Fruit fly (Drosophila melanogaster) whole organism, embryonic: Measurements from ENCODE around the gene CG3513.

ENCODE experiments used
- Antp ChIP-seq: fragments of 200-800 bp; sonication (Bioruptor generic); optimal IDR thresholded peaks from 3 replicates; lab custom pipeline; 2016; ENCODE audit warnings: missing biosample characterization, missing genetic modification characterization
- CG10267 ChIP-seq: fragments of 200-800 bp; sonication (Bioruptor generic); optimal IDR thresholded peaks from 2 replicates; lab custom pipeline; 2018; ENCODE audit warnings: missing biosample characterization, mild to moderate bottlenecking, missing genetic modification characterization, moderate library complexity
- CG10431 ChIP-seq: fragments of 200-800 bp; sonication (Bioruptor generic); optimal IDR thresholded peaks from 3 replicates; lab custom pipeline; 2018; ENCODE audit warnings: missing biosample characterization, mild to moderate bottlenecking, missing genetic modification characterization
- CG10959 ChIP-seq: fragments of 200-800 bp; sonication (Bioruptor generic); IDR thresholded peaks from 2 replicates; pipeline ENCODE4 v1.3.6; 2022; ENCODE audit warnings: missing biosample characterization, missing genetic modification characterization
- CG12071 ChIP-seq: fragments of 200-800 bp; sonication (Bioruptor generic); optimal IDR thresholded peaks from 3 replicates; lab custom pipeline; 2018; ENCODE audit warnings: missing biosample characterization, mild to moderate bottlenecking, missing genetic modification characterization
- CG12299 ChIP-seq: fragments of 200-800 bp; sonication (Bioruptor generic); optimal IDR thresholded peaks from 2 replicates; lab custom pipeline; 2018; ENCODE audit warnings: missing biosample characterization, mild to moderate bottlenecking, missing genetic modification characterization
- CG15601 ChIP-seq: fragments of 200-800 bp; sonication (Bioruptor generic); optimal IDR thresholded peaks from 3 replicates; lab custom pipeline; 2019; ENCODE audit warnings: missing biosample characterization, mild to moderate bottlenecking, missing genetic modification characterization, moderate library complexity
- CG1832 ChIP-seq: fragments of 200-800 bp; sonication (Bioruptor generic); optimal IDR thresholded peaks from 2 replicates; lab custom pipeline; 2017; ENCODE audit warnings: missing biosample characterization, mild to moderate bottlenecking, missing genetic modification characterization, inconsistent platforms
- CG2202 ChIP-seq: fragments of 200-800 bp; sonication (Bioruptor generic); optimal IDR thresholded peaks from 2 replicates; lab custom pipeline; 2018; ENCODE audit warnings: missing biosample characterization, mild to moderate bottlenecking, missing genetic modification characterization
- CG30403 ChIP-seq: fragments of 200-800 bp; sonication (Bioruptor generic); optimal IDR thresholded peaks from 3 replicates; lab custom pipeline; 2016; ENCODE audit warnings: missing biosample characterization, missing genetic modification characterization
- CG31441 ChIP-seq: fragments of 200-800 bp; sonication (Bioruptor generic); IDR thresholded peaks from 2 replicates; pipeline ENCODE4 v1.3.6; 2022; ENCODE audit warnings: missing biosample characterization, missing genetic modification characterization
- CG4424 ChIP-seq: fragments of 200-800 bp; sonication (Bioruptor generic); optimal IDR thresholded peaks from 3 replicates; lab custom pipeline; 2016; ENCODE audit warnings: missing biosample characterization, missing genetic modification characterization
- CG4820 ChIP-seq: fragments of 200-800 bp; sonication (Bioruptor generic); optimal IDR thresholded peaks from 3 replicates; lab custom pipeline; 2016; ENCODE audit warnings: missing biosample characterization, missing genetic modification characterization
- CG6689 ChIP-seq: fragments of 200-800 bp; sonication (Bioruptor generic); IDR thresholded peaks from 2 replicates; pipeline ENCODE4 v1.3.6; 2022; ENCODE audit warnings: missing biosample characterization, missing genetic modification characterization
- CG7556 ChIP-seq: fragments of 200-800 bp; sonication (Bioruptor generic); optimal IDR thresholded peaks from 2 replicates; lab custom pipeline; 2017; ENCODE audit warnings: missing biosample characterization, mild to moderate bottlenecking, missing genetic modification characterization
- CG8478 ChIP-seq: fragments of >200 bp; optimal IDR thresholded peaks from 2 replicates; lab custom pipeline; 2018
- CG9727 ChIP-seq: fragments of 200-800 bp; sonication (Bioruptor generic); optimal IDR thresholded peaks from 3 replicates; lab custom pipeline; 2017; ENCODE audit warnings: missing biosample characterization, mild to moderate bottlenecking, missing genetic modification characterization
- Dek ChIP-seq: fragments of 200-800 bp; sonication (Bioruptor generic); optimal IDR thresholded peaks from 3 replicates; lab custom pipeline; 2019; ENCODE audit warnings: missing biosample characterization, mild to moderate bottlenecking, missing genetic modification characterization, moderate library complexity
- E2f1 ChIP-seq: fragments of 200-800 bp; sonication (Bioruptor generic); IDR thresholded peaks from 2 replicates; pipeline ENCODE4 v1.3.6; 2022; ENCODE audit warnings: missing biosample characterization, missing genetic modification characterization
- GATAe ChIP-seq: fragments of 200-800 bp; sonication (Bioruptor generic); conservative IDR thresholded peaks from 2 replicates; pipeline ENCODE4 v1.3.6; 2022; ENCODE audit warnings: missing biosample characterization, missing genetic modification characterization
- H15 ChIP-seq: fragments of 200-800 bp; sonication (Bioruptor generic); IDR thresholded peaks from 3 replicates; pipeline ENCODE4 v1.3.6; 2022; ENCODE audit warnings: missing biosample characterization, missing genetic modification characterization
- HLHmδ ChIP-seq: fragments of 200-800 bp; sonication (Bioruptor generic); optimal IDR thresholded peaks from 2 replicates; lab custom pipeline; 2018; ENCODE audit warnings: missing biosample characterization, mild to moderate bottlenecking, missing genetic modification characterization, moderate library complexity
- Hmr ChIP-seq: fragments of 200-800 bp; sonication (Bioruptor generic); optimal IDR thresholded peaks from 3 replicates; lab custom pipeline; 2017; ENCODE audit warnings: mild to moderate bottlenecking, missing biosample characterization, missing genetic modification reagents, missing genetic modification characterization
- Med ChIP-seq: fragments of 200-800 bp; sonication (Bioruptor generic); peaks from one replicate; lab custom pipeline; 2016; ENCODE audit warnings: missing biosample characterization, missing genetic modification characterization, mild to moderate bottlenecking, inconsistent platforms, moderate library complexity
- Meics ChIP-seq: fragments of 200-800 bp; sonication (Bioruptor generic); optimal IDR thresholded peaks from 2 replicates; lab custom pipeline; 2017; ENCODE audit warnings: missing biosample characterization, mild to moderate bottlenecking, missing genetic modification characterization
- Taf1 ChIP-seq: fragments of 200-800 bp; sonication (Bioruptor generic); IDR thresholded peaks from 2 replicates; pipeline ENCODE4 v1.3.6; 2022; ENCODE audit warnings: missing biosample characterization, missing genetic modification characterization
- Xbp1 ChIP-seq: fragments of 200-800 bp; sonication (Bioruptor generic); optimal IDR thresholded peaks from 3 replicates; lab custom pipeline; 2016; ENCODE audit warnings: missing biosample characterization, mild to moderate bottlenecking, missing genetic modification characterization
- ac ChIP-seq: fragments of 200-800 bp; sonication (Bioruptor generic); optimal IDR thresholded peaks from 3 replicates; lab custom pipeline; 2017; ENCODE audit warnings: missing biosample characterization, mild to moderate bottlenecking, missing genetic modification characterization
- chinmo ChIP-seq: fragments of 200-800 bp; sonication (Bioruptor generic); IDR thresholded peaks from 4 replicates; pipeline ENCODE4 v1.3.6; 2022; ENCODE audit warnings: missing biosample characterization, missing genetic modification characterization; ENCODE audit not compliant: partially characterized antibody
- dan ChIP-seq: fragments of 200-800 bp; sonication (Bioruptor generic); IDR thresholded peaks from 2 replicates; pipeline ENCODE4 v1.3.6; 2022; ENCODE audit warnings: missing biosample characterization, missing genetic modification characterization
- emc ChIP-seq: fragments of 200-800 bp; sonication (Bioruptor generic); optimal IDR thresholded peaks from 2 replicates; lab custom pipeline; 2016; ENCODE audit warnings: missing biosample characterization, missing genetic modification characterization
- ftz-f1 ChIP-seq: fragments of 200-800 bp; sonication (Bioruptor generic); optimal IDR thresholded peaks from 2 replicates; lab custom pipeline; 2016; ENCODE audit warnings: missing biosample characterization, missing genetic modification characterization
- gem ChIP-seq: fragments of 200-800 bp; sonication (Bioruptor generic); optimal IDR thresholded peaks from 2 replicates; lab custom pipeline; 2019; ENCODE audit warnings: missing biosample characterization, mild to moderate bottlenecking, missing genetic modification characterization, moderate library complexity
- gro ChIP-seq: fragments of 200-800 bp; sonication (Bioruptor generic); optimal IDR thresholded peaks from 2 replicates; lab custom pipeline; 2016; ENCODE audit warnings: missing biosample characterization, missing genetic modification characterization
- kah ChIP-seq: fragments of 200-800 bp; sonication (Bioruptor generic); optimal IDR thresholded peaks from 2 replicates; lab custom pipeline; 2018; ENCODE audit warnings: missing biosample characterization, mild to moderate bottlenecking, missing genetic modification characterization
- nau ChIP-seq: fragments of 200-800 bp; sonication (Bioruptor generic); optimal IDR thresholded peaks from 3 replicates; lab custom pipeline; 2017; ENCODE audit warnings: missing biosample characterization, mild to moderate bottlenecking, missing genetic modification characterization, missing genetic modification reagents
- prd ChIP-seq, 3 experiments: fragments of >200 bp in 2 of 3; fragments of 200-800 bp in 1 of 3; sonication (Bioruptor generic) in 1 of 3; optimal IDR thresholded peaks in 2 of 3; IDR thresholded peaks in 1 of 3; 2 replicates in 2 of 3; 3 replicates in 1 of 3; pipeline versions ENCODE4 v1.3.6 to Lab custom; 2017 to 2022; ENCODE audit warnings: missing biosample characterization in 1 of 3, missing genetic modification characterization in 1 of 3
- pros ChIP-seq: fragments of 200-800 bp; sonication (Bioruptor generic); optimal IDR thresholded peaks from 3 replicates; lab custom pipeline; 2019; ENCODE audit warnings: missing biosample characterization, mild to moderate bottlenecking, missing genetic modification characterization, moderate library complexity
- ro ChIP-seq: fragments of 200-800 bp; sonication (Bioruptor generic); IDR thresholded peaks from 2 replicates; pipeline ENCODE4 v1.3.6; 2022; ENCODE audit warnings: missing biosample characterization, missing genetic modification characterization
- row ChIP-seq: fragments of 200-800 bp; sonication (Bioruptor generic); IDR thresholded peaks from 3 replicates; pipeline ENCODE4 v1.3.6; 2022; ENCODE audit warnings: missing biosample characterization, missing genetic modification characterization
- sim ChIP-seq: fragments of 200-800 bp; sonication (Bioruptor generic); IDR thresholded peaks from 2 replicates; pipeline ENCODE4 v1.3.6; 2022; ENCODE audit warnings: missing biosample characterization, missing genetic modification characterization
- ttk ChIP-seq: fragments of 200-800 bp; sonication (Bioruptor generic); IDR thresholded peaks from 2 replicates; pipeline ENCODE4 v2.1.2; 2022; ENCODE audit warnings: missing biosample characterization, missing genetic modification characterization
- unpg ChIP-seq: fragments of 200-800 bp; sonication (Bioruptor generic); optimal IDR thresholded peaks from 3 replicates; lab custom pipeline; 2018; ENCODE audit warnings: missing biosample characterization, mild to moderate bottlenecking, missing genetic modification characterization, moderate library complexity
- vnd ChIP-seq: fragments of 200-800 bp; sonication (Bioruptor generic); IDR thresholded peaks from 3 replicates; pipeline ENCODE4 v1.3.6; 2022; ENCODE audit warnings: missing biosample characterization, missing genetic modification characterization; ENCODE audit not compliant: partially characterized antibody
- vvl ChIP-seq: fragments of 200-800 bp; sonication (Bioruptor generic); IDR thresholded peaks from 2 replicates; pipeline ENCODE4 v1.3.6; 2022; ENCODE audit warnings: missing biosample characterization, missing genetic modification characterization
- wdn ChIP-seq: fragments of 200-800 bp; sonication (Bioruptor generic); IDR thresholded peaks from 2 replicates; pipeline ENCODE4 v1.3.6; 2022; ENCODE audit warnings: missing biosample characterization, missing genetic modification characterization
- zen ChIP-seq: fragments of 200-800 bp; sonication (Bioruptor generic); optimal IDR thresholded peaks from 3 replicates; lab custom pipeline; 2018; ENCODE audit warnings: missing biosample characterization, mild to moderate bottlenecking, missing genetic modification characterization, moderate library complexity

The CG3513 gene

DNA sequence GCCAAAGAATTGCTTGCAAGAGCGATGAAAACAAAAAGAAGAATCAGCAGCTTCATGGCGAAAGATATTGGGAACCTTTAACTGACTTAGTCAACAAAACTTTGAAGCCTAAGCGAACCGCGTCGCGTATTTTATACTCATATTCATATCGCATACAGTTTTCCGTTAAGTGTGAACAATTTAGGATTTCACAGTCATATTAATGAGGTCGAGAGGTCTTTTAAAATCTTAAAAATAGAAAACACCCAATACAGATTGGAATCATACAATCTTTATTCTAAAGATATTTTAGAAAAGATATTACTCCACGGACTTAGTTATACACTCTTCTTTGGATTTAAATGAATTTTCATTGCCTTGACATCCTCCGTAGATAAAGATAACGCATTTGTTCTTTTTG lies 823 bp upstream of the CG3513 start, which contains the start of gene Acp24A4:
Gene Acp24A4, minus strand, starts transcription at position 101 of the 400 bp plus-strand sequence.
- TF ChIP-seq Hmr (GFP tag; lab: Kevin White, UChicago) (no peak), ftz-f1 (GFP tag; lab: Kevin White, UChicago) (no peak), dan (GFP tag; lab: Robert Waterston, UW) (no peak), Med (GFP tag; lab: Kevin White, UChicago) (no peak), Dek (tag; lab: Kevin White, UChicago) (no peak), GATAe (no peak), Meics (no peak), HLHmδ (no peak), CG12299 (tag; lab: Kevin White, UChicago) (no peak), sim (GFP tag; lab: Robert Waterston, UW) (no peak), H15 (GFP tag; lab: Robert Waterston, UW) (no peak), CG8478 (lab: Kevin White, UChicago) (no peak)

DNA sequence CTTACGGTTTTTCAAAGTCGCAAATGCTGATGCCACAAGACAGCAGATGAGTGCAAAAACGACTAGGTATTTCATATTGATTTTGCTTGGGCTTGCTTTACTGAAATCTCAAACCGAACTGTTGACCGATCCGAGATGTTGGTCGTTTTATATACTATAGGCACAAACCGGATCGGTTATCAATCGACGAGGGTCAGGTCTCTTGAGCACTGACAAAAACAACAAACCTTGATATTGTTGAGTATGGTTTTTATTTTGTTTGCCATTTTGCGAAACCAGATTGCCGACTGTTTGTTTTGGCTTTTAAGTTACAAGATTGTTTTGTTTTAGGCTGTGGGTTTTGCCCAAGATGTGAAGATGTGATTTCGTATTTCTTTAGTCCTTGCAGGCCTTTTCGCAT lies 516 bp downstream of the CG3513 start, which contains the start of gene CG16704:
Gene CG16704, minus strand, starts transcription at position 122 of the 400 bp plus-strand sequence.
- TF ChIP-seq CG7556 (GFP tag; lab: Kevin White, UChicago) (no peak), chinmo (no peak), CG10431 (GFP tag; lab: Kevin White, UChicago) (no peak), CG2202 (tag; lab: Kevin White, UChicago) (no peak), CG12071 (no peak)

DNA sequence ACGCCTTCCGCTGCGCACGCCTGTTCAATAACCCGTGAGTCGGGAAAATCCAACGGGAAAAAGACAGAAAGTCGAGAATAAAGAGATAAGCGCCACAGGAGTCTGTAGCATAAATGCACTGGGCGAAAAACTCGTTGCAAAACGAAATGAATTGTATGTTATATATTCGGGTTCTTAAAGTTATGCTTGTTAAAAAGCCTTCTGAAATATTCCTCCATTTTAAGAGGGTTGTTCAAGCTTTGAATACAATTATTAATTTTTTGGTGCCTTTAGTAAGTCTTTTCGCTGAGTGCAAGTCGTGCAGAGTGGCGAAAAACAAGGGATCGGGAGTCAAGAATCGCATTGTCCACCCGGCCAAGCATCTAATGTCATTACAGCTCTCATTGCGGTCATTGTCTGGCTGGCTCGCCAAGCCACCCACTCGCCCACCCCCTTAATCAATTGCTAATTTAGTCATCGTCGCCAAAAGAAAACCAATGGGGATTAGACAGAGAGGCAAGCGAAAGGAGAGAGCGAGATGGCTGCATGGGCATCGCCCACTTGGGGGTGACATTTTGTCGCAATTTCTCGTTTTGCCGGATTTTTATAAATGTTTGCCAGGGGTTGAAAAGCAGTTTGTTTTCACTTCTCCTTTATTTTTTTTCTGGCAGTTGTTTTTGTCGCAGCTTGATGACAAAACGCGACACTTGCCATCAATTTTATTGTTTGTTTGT lies 7.7 kb downstream of the CG3513 start:
- TF ChIP-seq vvl (GFP tag; lab: Robert Waterston, UW) = peak; percentile 26; the same call in 1 of the 2 replicates
- TF ChIP-seq vnd (GFP tag; lab: Robert Waterston, UW) = no peak
- no peak for TF ChIP-seq wdn (GFP tag; lab: Robert Waterston, UW)
- peak; percentile 59 for TF ChIP-seq CG1832 (GFP tag; lab: Kevin White, UChicago)
- no peak for TF ChIP-seq CG15601 (tag; lab: Kevin White, UChicago)
- no peak for TF ChIP-seq gro (GFP tag; lab: Kevin White, UChicago)
- TF ChIP-seq emc = no peak
- TF ChIP-seq nau (GFP tag; lab: Kevin White, UChicago) = no peak
- peak; percentile 27 for TF ChIP-seq CG4820 (GFP tag; lab: Kevin White, UChicago)
- TF ChIP-seq unpg = peak; percentile 21
- TF ChIP-seq CG9727 = peak; percentile 39
- TF ChIP-seq Antp (GFP tag; lab: Kevin White, UChicago) = peak; percentile 5
- TF ChIP-seq CG31441 (GFP tag; lab: Robert Waterston, UW) = 0 out of 2 replicates have a peak, but pooled peaks have one; percentile 25
- TF ChIP-seq CG4424 (GFP tag; lab: Kevin White, UChicago) = peak; percentile 2
- 0 out of 2 replicates have a peak, but pooled peaks have one; percentile 8 for TF ChIP-seq CG10959 (GFP tag; lab: Robert Waterston, UW)
- peak; percentile 3 for TF ChIP-seq pros (GFP tag; lab: Kevin White, UChicago)
- peak; percentile 40 for TF ChIP-seq zen (tag; lab: Kevin White, UChicago)
- no peak for TF ChIP-seq E2f1 (GFP tag; lab: Robert Waterston, UW)
- peak; percentile 12 for TF ChIP-seq Xbp1 (GFP tag; lab: Kevin White, UChicago)
- peak; percentile 21 for TF ChIP-seq CG30403 (GFP tag; lab: Kevin White, UChicago)
- no peak for TF ChIP-seq prd (optimal IDR thresholded peaks at IDR 0.05; lab: Kevin White, UChicago)
- peak; percentile 62; the same call in 2 of the 3 replicates for TF ChIP-seq prd (GFP tag; IDR thresholded peaks at IDR 0.05; lab: Robert Waterston, UW)
- 0 out of 2 replicates have a peak, but pooled peaks have one; percentile 16 for TF ChIP-seq CG6689 (GFP tag; lab: Robert Waterston, UW)
- peak; percentile 37; the same call in 1 of the 3 replicates for TF ChIP-seq row (GFP tag; lab: Robert Waterston, UW)
- TF ChIP-seq ac = no peak
- TF ChIP-seq ro (GFP tag; lab: Robert Waterston, UW) = no peak
- no peak for TF ChIP-seq kah (GFP tag; lab: Kevin White, UChicago)
- peak; percentile 51 for TF ChIP-seq gem
- TF ChIP-seq ttk (GFP tag; lab: Robert Waterston, UW) = peak; percentile 22; the same call in 1 of the 2 replicates
- TF ChIP-seq Taf1 (GFP tag; lab: Robert Waterston, UW) = no peak
- TF ChIP-seq CG10267 (tag; lab: Kevin White, UChicago) = peak; percentile 16
